Worm (Caenorhabditis elegans) whole organism, early embryonic: ENCODE measurements around the gene cbs-2.

ENCODE experiments used
- B0310.2 ChIP-seq: sonication (generic microtip); optimal IDR thresholded peaks from 2 replicates; lab custom pipeline; 2016; ENCODE audit warnings: mild to moderate bottlenecking, missing genetic modification characterization, missing compliant biosample characterization
- F13C5.2 ChIP-seq: sonication (generic microtip); optimal IDR thresholded peaks from 2 replicates; lab custom pipeline; 2017; ENCODE audit warnings: mild to moderate bottlenecking, missing genetic modification characterization, inconsistent platforms, missing compliant biosample characterization
- aly-1 ChIP-seq: sonication (generic microtip); optimal IDR thresholded peaks from 2 replicates; lab custom pipeline; 2016; ENCODE audit warnings: missing genetic modification characterization, missing compliant biosample characterization
- ama-1 ChIP-seq: fragments of 150-350 bp; optimal IDR thresholded peaks from 2 replicates; lab custom pipeline; 2014
- ceh-13 ChIP-seq: fragments of 200-800 bp; sonication (Bioruptor generic); optimal IDR thresholded peaks from 2 replicates; lab custom pipeline; 2018; ENCODE audit warnings: mild to moderate bottlenecking, missing genetic modification characterization, missing compliant biosample characterization
- ceh-36 ChIP-seq: sonication (generic microtip); optimal IDR thresholded peaks from 2 replicates; lab custom pipeline; 2016; ENCODE audit warnings: missing genetic modification characterization, inconsistent platforms, missing compliant biosample characterization
- ets-7 ChIP-seq: sonication (generic microtip); optimal IDR thresholded peaks from 2 replicates; lab custom pipeline; 2016; ENCODE audit warnings: missing genotype, missing genetic modification characterization, missing compliant biosample characterization
- flt-1 ChIP-seq: fragments of 200-800 bp; sonication (Bioruptor generic); IDR thresholded peaks from 2 replicates; pipeline ENCODE4 v1.3.6; 2022; ENCODE audit warnings: missing genetic modification characterization, missing compliant biosample characterization
- hmbx-1 ChIP-seq: sonication (generic microtip); optimal IDR thresholded peaks from 2 replicates; lab custom pipeline; 2016; ENCODE audit warnings: mild to moderate bottlenecking, missing genetic modification characterization, missing compliant biosample characterization
- hmg-4 ChIP-seq: fragments of 200-800 bp; sonication (Bioruptor generic); optimal IDR thresholded peaks from 2 replicates; lab custom pipeline; 2018; ENCODE audit warnings: mild to moderate bottlenecking, missing genetic modification characterization, missing compliant biosample characterization
- hnd-1 ChIP-seq: sonication (generic microtip); optimal IDR thresholded peaks from 2 replicates; lab custom pipeline; 2016; ENCODE audit warnings: missing genetic modification characterization, missing compliant biosample characterization
- pes-1 ChIP-seq: fragments of 200-800 bp; sonication (Bioruptor generic); IDR thresholded peaks from 2 replicates; pipeline ENCODE4 v1.3.6; 2022; ENCODE audit warnings: missing genetic modification reagents, missing genetic modification characterization, missing compliant biosample characterization
- scrt-1 ChIP-seq: fragments of 200-800 bp; sonication (Bioruptor generic); IDR thresholded peaks from 2 replicates; pipeline ENCODE4 v1.3.6; 2022; ENCODE audit warnings: missing genetic modification characterization, missing compliant biosample characterization
- sea-1 ChIP-seq: fragments of 200-800 bp; sonication (Bioruptor generic); conservative IDR thresholded peaks from 2 replicates; pipeline ENCODE4 v1.3.6; 2022; ENCODE audit warnings: missing genetic modification characterization, missing compliant biosample characterization
- tbx-11 ChIP-seq: fragments of 200-800 bp; sonication (Bioruptor generic); IDR thresholded peaks from 2 replicates; pipeline ENCODE4 v1.3.6; 2022; ENCODE audit warnings: missing genetic modification characterization, missing compliant biosample characterization
- tbx-37 ChIP-seq: fragments of 200-800 bp; sonication (Bioruptor generic); conservative IDR thresholded peaks from 2 replicates; pipeline ENCODE4 v1.3.6; 2022; ENCODE audit warnings: missing genetic modification reagents, missing genetic modification characterization, missing compliant biosample characterization
- tra-4 ChIP-seq: sonication (generic microtip); optimal IDR thresholded peaks from 2 replicates; lab custom pipeline; 2017; ENCODE audit warnings: missing genetic modification characterization, missing compliant biosample characterization

Gene cbs-2

DNA sequence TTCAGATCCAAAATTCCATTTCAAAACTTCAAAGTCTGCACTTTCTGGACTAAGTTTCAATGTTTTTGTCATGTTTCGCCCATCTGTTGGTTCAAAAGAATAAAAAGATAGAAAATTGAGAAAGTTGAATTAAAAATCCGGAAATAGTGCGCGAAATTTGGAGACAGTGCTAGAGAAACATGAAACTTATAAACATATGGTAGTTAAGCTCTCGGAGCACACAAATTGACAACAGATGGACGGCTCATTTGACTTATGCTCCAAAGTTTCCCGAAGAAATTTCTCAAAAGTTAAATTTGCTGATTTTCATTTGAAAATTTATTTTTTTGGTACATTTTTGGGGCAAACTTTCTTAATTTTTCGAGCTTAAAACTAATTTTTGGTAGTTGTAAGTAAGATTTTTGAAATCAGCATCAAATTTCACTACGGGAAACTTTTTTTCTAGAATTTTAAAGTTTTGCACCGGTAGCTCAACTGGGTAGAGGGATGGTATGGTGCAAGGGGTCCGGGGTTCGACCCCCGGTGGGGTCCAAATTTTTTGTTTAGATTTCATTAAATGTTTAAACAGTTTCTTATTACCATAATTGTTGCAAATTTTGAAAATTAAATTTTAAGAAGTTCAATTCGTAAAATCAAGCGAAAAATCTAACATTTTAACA lies 17.2 kb downstream of the cbs-2 start:
- TF ChIP-seq pes-1 (GFP tag; lab: Robert Waterston, UW), result no peak
- TF ChIP-seq ceh-36, result no peak
- TF ChIP-seq sea-1 (GFP tag; lab: Robert Waterston, UW), result no peak
- TF ChIP-seq scrt-1 (GFP tag; lab: Robert Waterston, UW), result no peak
- TF ChIP-seq tbx-11 (GFP tag; lab: Robert Waterston, UW), result no peak
- no peak for TF ChIP-seq hmg-4 (GFP tag; lab: Kevin White, UChicago)
- no peak for TF ChIP-seq ama-1 (lab: Kevin White, UChicago)
- no peak for TF ChIP-seq tra-4
- TF ChIP-seq hmbx-1, result no peak

DNA sequence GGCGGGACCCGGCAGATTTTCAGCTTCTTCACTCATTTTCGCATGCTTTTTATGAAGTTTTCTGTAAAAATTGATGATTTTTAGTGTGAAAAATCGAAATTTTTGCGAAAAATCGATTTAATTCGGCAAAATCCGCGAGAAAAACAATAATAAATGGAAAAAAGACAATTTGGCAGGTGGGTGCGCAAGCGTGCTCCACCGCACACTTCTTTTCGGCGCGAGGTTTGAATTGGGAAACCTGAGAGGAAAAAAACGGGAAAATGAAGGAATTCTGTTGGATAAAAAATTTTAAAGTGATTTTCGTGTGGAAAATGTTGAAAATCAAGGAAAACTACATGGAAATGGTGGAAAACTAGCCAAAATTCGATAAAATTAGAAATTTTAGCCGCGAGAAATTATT lies 19.3 kb downstream of the cbs-2 start, which contains the start of gene Y59C2A.2:
TSS of gene Y59C2A.2 (minus strand) at position 61 of the 400 bp plus-strand sequence.
- TF ChIP-seq hmbx-1 (no peak), ceh-13 (no peak), hnd-1 (tag; lab: Kevin White, UChicago) (no peak), ets-7 (tag; lab: Kevin White, UChicago) (no peak), tra-4 (no peak), F13C5.2 (no peak), sea-1 (GFP tag; lab: Robert Waterston, UW) (no peak), pes-1 (GFP tag; lab: Robert Waterston, UW) (no peak), tbx-37 (GFP tag; lab: Robert Waterston, UW) (no peak), tbx-11 (GFP tag; lab: Robert Waterston, UW) (no peak), scrt-1 (GFP tag; lab: Robert Waterston, UW) (no peak), ceh-36 (no peak), hmg-4 (GFP tag; lab: Kevin White, UChicago) (no peak)

DNA sequence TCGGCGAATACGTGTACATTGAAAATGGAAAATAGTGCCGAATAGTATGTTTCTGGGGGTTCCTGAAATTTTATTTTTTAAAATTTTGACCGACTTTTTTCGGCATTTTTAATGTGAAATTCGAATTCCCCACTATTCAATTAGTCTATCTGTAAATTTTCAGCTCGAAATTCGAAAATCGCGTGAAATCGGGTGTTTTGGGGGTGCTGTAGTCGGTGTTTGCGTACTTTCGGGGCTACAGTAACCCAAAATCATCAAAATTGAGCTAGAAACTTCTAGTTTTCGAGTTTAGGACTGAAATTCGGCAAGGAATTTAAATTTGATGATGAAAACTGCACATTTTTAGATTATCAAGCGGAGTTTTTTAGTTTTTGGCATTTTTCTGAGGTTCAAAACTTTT lies 21.2 kb downstream of the cbs-2 start:
- no peak for TF ChIP-seq scrt-1 (GFP tag; lab: Robert Waterston, UW)
- TF ChIP-seq B0310.2 (tag; lab: Kevin White, UChicago), result no peak
- TF ChIP-seq sea-1 (GFP tag; lab: Robert Waterston, UW), result no peak

DNA sequence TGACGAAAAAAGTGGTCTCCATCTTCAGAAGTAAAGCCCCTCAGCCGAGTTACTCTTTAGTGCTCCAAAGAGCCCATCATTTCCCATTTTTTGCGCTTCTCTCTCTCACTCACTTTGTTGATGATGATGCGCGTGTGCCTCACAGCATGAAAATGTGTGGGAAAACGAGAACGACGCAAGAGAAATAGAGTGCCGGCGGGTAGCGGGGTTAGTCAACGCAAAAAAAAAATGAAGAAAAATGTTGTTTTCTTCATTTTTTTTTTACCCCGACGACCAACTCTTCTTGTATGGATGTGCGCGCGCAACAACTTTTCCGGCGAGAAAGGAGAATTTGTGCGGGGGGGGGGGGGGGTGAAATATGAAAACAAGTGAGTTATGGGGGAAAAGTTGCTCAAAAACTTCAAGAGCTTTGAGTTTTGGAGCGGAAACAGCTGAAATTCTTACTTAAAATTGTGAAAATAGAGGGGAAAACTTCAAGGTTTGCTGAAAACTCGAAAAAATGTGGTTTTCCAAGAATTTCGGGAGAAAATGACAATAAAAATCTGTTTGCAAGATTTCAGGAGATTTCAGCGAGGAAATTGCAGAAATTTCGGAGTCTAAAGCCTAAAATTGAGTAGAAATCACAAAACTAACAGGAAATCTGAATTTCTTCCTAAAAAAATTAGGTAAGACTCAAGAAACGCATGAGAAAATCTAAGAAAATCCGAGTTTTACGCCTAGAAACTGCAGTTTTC lies 25.6 kb downstream of the cbs-2 start, which contains the start of gene C33C12.1:
TSS of gene C33C12.1 (plus strand) at position 684 of the 734 bp plus-strand sequence.
- no peak for TF ChIP-seq scrt-1 (GFP tag; lab: Robert Waterston, UW)
- no peak for TF ChIP-seq F13C5.2
- TF ChIP-seq B0310.2 (tag; lab: Kevin White, UChicago), result no peak
- no peak for TF ChIP-seq hmg-4 (GFP tag; lab: Kevin White, UChicago)
- TF ChIP-seq pes-1 (GFP tag; lab: Robert Waterston, UW), result no peak

ce11 chrII:2196742-2197141 lies 26.6 kb downstream of the cbs-2 start:
- TF ChIP-seq hmg-4 (GFP tag; lab: Kevin White, UChicago), result no peak
- no peak for TF ChIP-seq aly-1 (tag; lab: Kevin White, UChicago)
- TF ChIP-seq tra-4, result no peak
- TF ChIP-seq sea-1 (GFP tag; lab: Robert Waterston, UW), result no peak

DNA sequence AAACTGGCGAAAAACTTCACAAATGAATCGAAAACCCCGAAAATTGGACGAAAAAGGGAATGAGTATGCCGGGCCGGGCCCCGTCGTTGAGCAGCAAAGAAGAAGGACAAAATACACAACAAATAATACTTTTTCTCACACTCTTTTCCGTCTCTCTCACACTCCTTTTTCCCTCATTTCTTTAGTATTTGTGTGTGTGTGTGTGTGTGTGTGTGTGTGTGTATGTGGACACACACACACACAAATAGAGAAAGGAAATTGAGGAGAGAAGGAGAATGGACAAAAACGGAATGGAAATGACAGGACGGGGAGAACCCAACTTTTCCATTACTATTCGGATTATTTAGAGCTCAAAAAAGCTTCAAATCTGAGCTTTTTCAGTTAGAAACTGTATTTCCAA lies 27.8 kb downstream of the cbs-2 start:
- TF ChIP-seq F13C5.2 (peak; percentile 1), scrt-1 (GFP tag; lab: Robert Waterston, UW) (no peak), tra-4 (no peak), ceh-13 (no peak), hmg-4 (GFP tag; lab: Kevin White, UChicago) (no peak), pes-1 (GFP tag; lab: Robert Waterston, UW) (no peak), B0310.2 (tag; lab: Kevin White, UChicago) (no peak)

- TF ChIP-seq ceh-13, result no peak
- no peak for TF ChIP-seq aly-1 (tag; lab: Kevin White, UChicago)
- no peak for TF ChIP-seq ama-1 (lab: Kevin White, UChicago)
- TF ChIP-seq tra-4, result no peak
- no peak for TF ChIP-seq pes-1 (GFP tag; lab: Robert Waterston, UW)
- TF ChIP-seq hnd-1 (tag; lab: Kevin White, UChicago), result no peak
- no peak for TF ChIP-seq tbx-11 (GFP tag; lab: Robert Waterston, UW)
- no peak for TF ChIP-seq ets-7 (tag; lab: Kevin White, UChicago)
- no peak for TF ChIP-seq ceh-36
- no peak for TF ChIP-seq hmg-4 (GFP tag; lab: Kevin White, UChicago)
- no peak for TF ChIP-seq scrt-1 (GFP tag; lab: Robert Waterston, UW)
- no peak for TF ChIP-seq F13C5.2
Measured at ce11 chrII:2192267-2192666, 31.1 kb downstream of the cbs-2 start.

- TF ChIP-seq ama-1 (lab: Kevin White, UChicago) (no peak), tra-4 (no peak)
Measured at ce11 chrII:2191383-2191782, 32.0 kb downstream of the cbs-2 start.

- TF ChIP-seq hmbx-1 (no peak), B0310.2 (tag; lab: Kevin White, UChicago) (no peak), hnd-1 (tag; lab: Kevin White, UChicago) (no peak), tbx-11 (GFP tag; lab: Robert Waterston, UW) (no peak), scrt-1 (GFP tag; lab: Robert Waterston, UW) (no peak), sea-1 (GFP tag; lab: Robert Waterston, UW) (no peak), ceh-36 (no peak), F13C5.2 (no peak), ceh-13 (no peak), flt-1 (GFP tag; lab: Robert Waterston, UW) (no peak)
Measured at ce11 chrII:2190522-2190921, 32.8 kb downstream of the cbs-2 start.
